Worm (Caenorhabditis elegans) whole organism, early embryonic: ENCODE measurements around the gene srg-6.

Experiments used
- B0310.2 ChIP-seq: sonication (generic microtip); optimal IDR thresholded peaks from 2 replicates; lab custom pipeline; 2016; ENCODE audit warnings: mild to moderate bottlenecking, missing genetic modification characterization, missing compliant biosample characterization
- F13C5.2 ChIP-seq: sonication (generic microtip); optimal IDR thresholded peaks from 2 replicates; lab custom pipeline; 2017; ENCODE audit warnings: mild to moderate bottlenecking, missing genetic modification characterization, inconsistent platforms, missing compliant biosample characterization
- aly-1 ChIP-seq: sonication (generic microtip); optimal IDR thresholded peaks from 2 replicates; lab custom pipeline; 2016; ENCODE audit warnings: missing genetic modification characterization, missing compliant biosample characterization
- ama-1 ChIP-seq: fragments of 150-350 bp; optimal IDR thresholded peaks from 2 replicates; lab custom pipeline; 2014
- ceh-13 ChIP-seq: fragments of 200-800 bp; sonication (Bioruptor generic); optimal IDR thresholded peaks from 2 replicates; lab custom pipeline; 2018; ENCODE audit warnings: mild to moderate bottlenecking, missing genetic modification characterization, missing compliant biosample characterization
- ceh-36 ChIP-seq: sonication (generic microtip); optimal IDR thresholded peaks from 2 replicates; lab custom pipeline; 2016; ENCODE audit warnings: missing genetic modification characterization, inconsistent platforms, missing compliant biosample characterization
- ets-7 ChIP-seq: sonication (generic microtip); optimal IDR thresholded peaks from 2 replicates; lab custom pipeline; 2016; ENCODE audit warnings: missing genotype, missing genetic modification characterization, missing compliant biosample characterization
- flt-1 ChIP-seq: fragments of 200-800 bp; sonication (Bioruptor generic); IDR thresholded peaks from 2 replicates; pipeline ENCODE4 v1.3.6; 2022; ENCODE audit warnings: missing genetic modification characterization, missing compliant biosample characterization
- hmbx-1 ChIP-seq: sonication (generic microtip); optimal IDR thresholded peaks from 2 replicates; lab custom pipeline; 2016; ENCODE audit warnings: mild to moderate bottlenecking, missing genetic modification characterization, missing compliant biosample characterization
- hmg-4 ChIP-seq: fragments of 200-800 bp; sonication (Bioruptor generic); optimal IDR thresholded peaks from 2 replicates; lab custom pipeline; 2018; ENCODE audit warnings: mild to moderate bottlenecking, missing genetic modification characterization, missing compliant biosample characterization
- hnd-1 ChIP-seq: sonication (generic microtip); optimal IDR thresholded peaks from 2 replicates; lab custom pipeline; 2016; ENCODE audit warnings: missing genetic modification characterization, missing compliant biosample characterization
- pes-1 ChIP-seq: fragments of 200-800 bp; sonication (Bioruptor generic); IDR thresholded peaks from 2 replicates; pipeline ENCODE4 v1.3.6; 2022; ENCODE audit warnings: missing genetic modification reagents, missing genetic modification characterization, missing compliant biosample characterization
- scrt-1 ChIP-seq: fragments of 200-800 bp; sonication (Bioruptor generic); IDR thresholded peaks from 2 replicates; pipeline ENCODE4 v1.3.6; 2022; ENCODE audit warnings: missing genetic modification characterization, missing compliant biosample characterization
- sea-1 ChIP-seq: fragments of 200-800 bp; sonication (Bioruptor generic); conservative IDR thresholded peaks from 2 replicates; pipeline ENCODE4 v1.3.6; 2022; ENCODE audit warnings: missing genetic modification characterization, missing compliant biosample characterization
- tbx-11 ChIP-seq: fragments of 200-800 bp; sonication (Bioruptor generic); IDR thresholded peaks from 2 replicates; pipeline ENCODE4 v1.3.6; 2022; ENCODE audit warnings: missing genetic modification characterization, missing compliant biosample characterization
- tbx-37 ChIP-seq: fragments of 200-800 bp; sonication (Bioruptor generic); conservative IDR thresholded peaks from 2 replicates; pipeline ENCODE4 v1.3.6; 2022; ENCODE audit warnings: missing genetic modification reagents, missing genetic modification characterization, missing compliant biosample characterization
- tra-4 ChIP-seq: sonication (generic microtip); optimal IDR thresholded peaks from 2 replicates; lab custom pipeline; 2017; ENCODE audit warnings: missing genetic modification characterization, missing compliant biosample characterization

Gene srg-6

DNA sequence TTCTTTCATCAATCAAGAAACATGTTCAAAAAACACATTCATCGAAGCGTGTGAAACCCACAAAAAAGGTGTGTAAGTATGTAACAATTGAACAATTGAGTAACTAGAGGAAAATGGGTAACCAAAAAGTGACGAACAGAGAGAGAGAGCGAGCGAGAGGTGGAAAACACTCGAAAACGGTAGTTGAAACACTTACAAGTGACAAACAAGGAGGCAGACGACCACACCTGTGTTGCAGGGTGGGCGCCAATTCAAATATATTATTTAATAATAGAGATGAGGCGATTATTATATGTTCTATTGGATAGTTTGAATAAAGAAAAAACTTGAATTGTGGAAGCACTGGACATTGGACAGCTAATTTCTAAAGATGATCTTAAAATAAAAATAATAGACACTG lies 23.6 kb upstream of the srg-6 start:
- TF ChIP-seq tbx-37 (no peak), ets-7 (tag; lab: Kevin White, UChicago) (no peak), F13C5.2 (tag; lab: Kevin White, UChicago) (no peak), tra-4 (no peak)

ce11 chrIII:6287195-6287594 lies 21.4 kb upstream of the srg-6 start, which contains the start of gene F47D12.6:
TSS of gene F47D12.6 (minus strand) at chrIII:6287295.
- no peak for TF ChIP-seq hmbx-1
- no peak for TF ChIP-seq hmg-4 (GFP tag; lab: Kevin White, UChicago)
- TF ChIP-seq ceh-36 (tag; lab: Kevin White, UChicago), result no peak
- no peak for TF ChIP-seq sea-1
- TF ChIP-seq F13C5.2 (tag; lab: Kevin White, UChicago), result no peak
- TF ChIP-seq tbx-37, result no peak
- no peak for TF ChIP-seq scrt-1
- no peak for TF ChIP-seq ets-7 (tag; lab: Kevin White, UChicago)
- TF ChIP-seq pes-1 (GFP tag; lab: Robert Waterston, UW), result no peak
- TF ChIP-seq ceh-13 (GFP tag; lab: Kevin White, UChicago), result no peak
- no peak for TF ChIP-seq B0310.2
- TF ChIP-seq hnd-1 (tag; lab: Kevin White, UChicago), result no peak
- no peak for TF ChIP-seq flt-1 (GFP tag; lab: Robert Waterston, UW)

DNA sequence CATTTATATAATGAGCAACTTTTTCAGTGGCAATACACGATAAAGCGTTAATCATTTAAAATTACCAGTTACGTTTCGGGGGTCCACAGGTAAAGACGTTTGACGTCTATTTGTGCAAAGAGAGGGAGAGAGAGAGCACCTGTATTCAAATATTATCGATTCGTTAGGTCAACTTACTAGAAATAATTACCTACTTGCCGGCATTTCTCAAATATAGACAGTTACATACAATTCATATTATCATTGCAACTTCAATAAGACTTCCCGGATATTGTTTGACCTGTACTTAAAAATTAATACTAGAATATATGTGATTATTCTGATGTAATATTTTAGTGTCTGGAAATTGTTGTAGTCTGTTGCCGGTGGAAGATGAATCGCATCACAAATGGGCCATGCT lies 20.1 kb upstream of the srg-6 start, which contains the start of gene gadr-3:
TSS of gene gadr-3 (minus strand) at position 101 of the 400 bp plus-strand sequence.
- TF ChIP-seq B0310.2, result no peak
- TF ChIP-seq F13C5.2 (tag; lab: Kevin White, UChicago), result no peak
- no peak for TF ChIP-seq scrt-1
- no peak for TF ChIP-seq sea-1
- TF ChIP-seq aly-1 (tag; lab: Kevin White, UChicago), result no peak
- TF ChIP-seq hmg-4 (GFP tag; lab: Kevin White, UChicago), result no peak
- TF ChIP-seq ets-7 (tag; lab: Kevin White, UChicago), result no peak
- no peak for TF ChIP-seq ceh-36 (tag; lab: Kevin White, UChicago)
- TF ChIP-seq ama-1 (lab: Kevin White, UChicago), result no peak
- TF ChIP-seq ceh-13 (GFP tag; lab: Kevin White, UChicago), result no peak
- TF ChIP-seq tra-4, result no peak
- TF ChIP-seq hnd-1 (tag; lab: Kevin White, UChicago), result no peak

DNA sequence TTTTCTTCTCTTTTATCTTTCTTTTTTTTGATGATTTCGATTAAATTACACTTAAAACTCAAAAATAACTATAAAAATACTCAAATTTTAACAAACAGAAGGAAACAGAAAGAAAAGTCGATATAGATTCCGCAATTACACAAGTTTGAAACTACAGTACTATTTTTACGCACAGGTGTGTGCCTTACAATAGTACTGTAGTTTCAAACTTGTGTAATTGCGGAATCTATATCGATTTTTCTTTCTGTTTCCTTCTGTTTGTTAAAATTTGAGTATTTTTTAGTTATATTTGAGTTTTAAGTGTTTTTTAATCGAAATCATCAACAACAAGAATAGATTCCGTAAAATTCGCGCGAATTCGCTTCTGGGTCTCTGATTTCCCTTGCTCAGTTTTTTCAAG lies 17.2 kb upstream of the srg-6 start:
- TF ChIP-seq ama-1 (lab: Kevin White, UChicago) (no peak), tbx-11 (GFP tag; lab: Robert Waterston, UW) (no peak), hmbx-1 (no peak), ceh-13 (GFP tag; lab: Kevin White, UChicago) (no peak), B0310.2 (no peak)

DNA sequence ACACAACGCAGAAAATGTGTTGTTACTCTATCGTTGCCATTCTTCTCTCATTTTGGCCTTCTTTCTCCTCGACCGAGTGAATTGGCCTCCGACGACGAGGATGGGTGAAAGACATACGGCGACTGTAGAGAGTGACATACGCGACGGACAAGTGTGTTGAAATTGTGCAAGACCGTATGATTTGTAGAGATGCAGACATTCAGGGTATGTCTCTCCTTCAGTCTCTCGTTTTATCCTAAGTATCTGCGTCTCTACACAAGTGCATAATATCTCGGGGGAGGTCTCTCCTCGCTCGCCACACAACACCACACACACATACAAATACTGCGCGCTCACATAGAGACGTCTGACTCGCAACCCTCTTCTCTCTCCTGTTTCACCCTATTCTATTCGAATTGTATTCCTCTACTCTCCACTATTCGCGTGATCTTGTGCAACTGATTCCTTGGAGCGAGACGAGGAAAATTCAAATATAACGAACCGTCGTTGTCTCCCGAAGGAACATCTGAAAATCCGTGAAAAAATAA lies 14.3 kb upstream of the srg-6 start, which contains the start of gene hmg-1.2:
TSS of gene hmg-1.2 (plus strand) at position 311 of the 527 bp plus-strand sequence.
- TF ChIP-seq hmg-4 (GFP tag; lab: Kevin White, UChicago), result peak; percentile 87
- TF ChIP-seq F13C5.2 (tag; lab: Kevin White, UChicago), result peak; percentile 24
- TF ChIP-seq hmbx-1, result no peak

- no peak for TF ChIP-seq aly-1 (tag; lab: Kevin White, UChicago)
- TF ChIP-seq ceh-36 (tag; lab: Kevin White, UChicago), result no peak
- TF ChIP-seq hnd-1 (tag; lab: Kevin White, UChicago), result no peak
- no peak for TF ChIP-seq hmg-4 (GFP tag; lab: Kevin White, UChicago)
- no peak for TF ChIP-seq pes-1 (GFP tag; lab: Robert Waterston, UW)
- no peak for TF ChIP-seq F13C5.2 (tag; lab: Kevin White, UChicago)
- TF ChIP-seq tbx-11 (GFP tag; lab: Robert Waterston, UW), result no peak
- no peak for TF ChIP-seq tbx-37
- TF ChIP-seq scrt-1, result no peak
- no peak for TF ChIP-seq ets-7 (tag; lab: Kevin White, UChicago)
- no peak for TF ChIP-seq flt-1 (GFP tag; lab: Robert Waterston, UW)
- TF ChIP-seq hmbx-1, result no peak
- TF ChIP-seq ama-1 (lab: Kevin White, UChicago), result no peak
These were observed 13.6 kb upstream of the srg-6 start for ce11 chrIII:6279453-6279852.

- TF ChIP-seq ets-7 (tag; lab: Kevin White, UChicago) (no peak), B0310.2 (no peak), F13C5.2 (tag; lab: Kevin White, UChicago) (no peak), tbx-37 (no peak), ceh-36 (tag; lab: Kevin White, UChicago) (no peak), tbx-11 (GFP tag; lab: Robert Waterston, UW) (no peak), ama-1 (lab: Kevin White, UChicago) (no peak), sea-1 (no peak), aly-1 (tag; lab: Kevin White, UChicago) (no peak), hmbx-1 (no peak), hmg-4 (GFP tag; lab: Kevin White, UChicago) (no peak), flt-1 (GFP tag; lab: Robert Waterston, UW) (no peak), hnd-1 (tag; lab: Kevin White, UChicago) (no peak), ceh-13 (GFP tag; lab: Kevin White, UChicago) (no peak), tra-4 (no peak), scrt-1 (no peak), pes-1 (GFP tag; lab: Robert Waterston, UW) (no peak)
These were observed 12.6 kb upstream of the srg-6 start, which contains the start of gene C18F10.7 for ce11 chrIII:6278301-6278827. TSS of gene C18F10.7 (minus strand) at chrIII:6278351.

- no peak for TF ChIP-seq hnd-1 (tag; lab: Kevin White, UChicago)
- TF ChIP-seq tra-4, result no peak
- no peak for TF ChIP-seq hmg-4 (GFP tag; lab: Kevin White, UChicago)
- no peak for TF ChIP-seq ceh-36 (tag; lab: Kevin White, UChicago)
- no peak for TF ChIP-seq F13C5.2 (tag; lab: Kevin White, UChicago)
- TF ChIP-seq flt-1 (GFP tag; lab: Robert Waterston, UW), result no peak
- no peak for TF ChIP-seq ets-7 (tag; lab: Kevin White, UChicago)
- no peak for TF ChIP-seq scrt-1
- TF ChIP-seq pes-1 (GFP tag; lab: Robert Waterston, UW), result no peak
- no peak for TF ChIP-seq ama-1 (lab: Kevin White, UChicago)
- TF ChIP-seq sea-1, result no peak
- TF ChIP-seq aly-1 (tag; lab: Kevin White, UChicago), result no peak
- no peak for TF ChIP-seq ceh-13 (GFP tag; lab: Kevin White, UChicago)
- no peak for TF ChIP-seq B0310.2
- no peak for TF ChIP-seq tbx-11 (GFP tag; lab: Robert Waterston, UW)
- TF ChIP-seq hmbx-1, result no peak
- no peak for TF ChIP-seq tbx-37
These were observed 7.1 kb upstream of the srg-6 start, which contains the start of gene C18F10.2 for ce11 chrIII:6272868-6273267. TSS of gene C18F10.2 (plus strand) at chrIII:6273168.
